Worm (Caenorhabditis elegans): ENCODE data around the gene clec-58.
A peak's percentile ranks its signal among the peaks of the same experiment; 100 is the strongest.
"Not testable (repeated sequence)": the region's sequence is repeated elsewhere in the genome, so short reads cannot be mapped to it uniquely, and the experiment has no call there.

clec-58 gene

DNA sequence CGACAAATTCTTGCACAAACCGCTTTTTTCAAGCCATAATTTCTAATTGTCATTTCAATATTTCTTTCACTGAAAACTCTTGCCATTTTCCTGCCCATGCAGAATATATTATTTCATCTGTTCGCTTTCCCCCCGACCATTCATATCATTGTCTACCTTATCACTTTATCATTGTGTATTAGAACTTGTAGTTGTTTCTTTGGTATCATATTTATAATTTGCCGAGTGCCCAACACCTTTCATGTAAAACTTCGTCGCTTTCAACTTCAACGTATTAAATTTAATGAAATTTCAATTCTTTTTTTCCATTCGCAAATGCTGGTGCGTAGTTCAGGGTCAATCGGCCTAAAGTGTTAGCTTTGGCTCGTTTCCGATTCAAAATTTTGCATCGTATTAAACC is 33.1 kb downstream of the clec-58 start, which contains the start of gene ZK673.1:
Gene ZK673.1, plus strand, starts transcription at position 301 of the 400 bp plus-strand sequence.
- TF ChIP-seq unc-62 (GFP tag; optimal IDR thresholded peaks at IDR 0.05 in 1 of 2), result peak in 1 of 2 experiments; percentile 56
- not testable (repeated sequence) for TF ChIP-seq unc-62 (tag; optimal IDR thresholded peaks at IDR 0.05)

DNA sequence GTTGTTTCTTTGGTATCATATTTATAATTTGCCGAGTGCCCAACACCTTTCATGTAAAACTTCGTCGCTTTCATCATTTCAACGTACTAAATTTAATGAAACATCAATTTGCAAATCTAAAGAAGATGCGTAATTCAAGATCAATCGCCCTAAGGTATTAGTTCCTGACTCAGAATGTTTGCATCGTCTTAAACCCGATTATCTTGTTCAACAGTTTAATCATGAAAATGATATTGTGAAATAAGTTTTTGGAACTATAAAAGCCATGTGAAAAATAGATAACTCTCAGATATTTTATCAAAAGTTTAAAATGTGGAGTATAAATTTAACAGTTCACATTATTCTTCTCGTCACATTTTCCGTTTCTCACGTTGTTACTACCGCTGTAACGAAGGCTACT is 36.0 kb downstream of the clec-58 start, which contains the start of gene E04D5.4:
Gene E04D5.4, plus strand, starts transcription at position 301 of the 400 bp plus-strand sequence.
- TF ChIP-seq hif-1 (tag; optimal IDR thresholded peaks at IDR 0.05) (no peak), Y75B8A.6 (GFP tag; IDR thresholded peaks at IDR 0.05) (no peak), nhr-237 (tag; optimal IDR thresholded peaks at IDR 0.05) (no peak), lin-39 (tag; optimal IDR thresholded peaks at IDR 0.05) (no peak), lin-1 (GFP tag; IDR thresholded peaks at IDR 0.05) (no peak), nhr-41 (GFP tag; IDR thresholded peaks at IDR 0.05) (no peak), ceh-20 (GFP tag; IDR thresholded peaks at IDR 0.05) (no peak), nhr-25 (tag; optimal IDR thresholded peaks at IDR 0.05; ENCODE audit: borderline replicate concordance, insufficient read depth) (no peak), lin-15B (tag; optimal IDR thresholded peaks at IDR 0.05) (no peak), Y48G9A.11 (GFP tag; IDR thresholded peaks at IDR 0.05) (no peak), daf-19 (GFP tag; conservative IDR thresholded peaks at IDR 0.05) (no peak), unc-130 (GFP tag; optimal IDR thresholded peaks at IDR 0.05) (no peak), ceh-32 (tag; optimal IDR thresholded peaks at IDR 0.05; ENCODE audit: poor library complexity) (no peak), F10B5.3 (tag; optimal IDR thresholded peaks at IDR 0.05) (no peak), egl-27 (tag; optimal IDR thresholded peaks at IDR 0.05) (no peak), mes-2 (tag; optimal IDR thresholded peaks at IDR 0.05; ENCODE audit: poor library complexity, severe bottlenecking) (no peak), aha-1 (tag) (no peak), saeg-2 (GFP tag; IDR thresholded peaks at IDR 0.05) (no peak), unc-39 (tag; optimal IDR thresholded peaks at IDR 0.05) (no peak)

DNA sequence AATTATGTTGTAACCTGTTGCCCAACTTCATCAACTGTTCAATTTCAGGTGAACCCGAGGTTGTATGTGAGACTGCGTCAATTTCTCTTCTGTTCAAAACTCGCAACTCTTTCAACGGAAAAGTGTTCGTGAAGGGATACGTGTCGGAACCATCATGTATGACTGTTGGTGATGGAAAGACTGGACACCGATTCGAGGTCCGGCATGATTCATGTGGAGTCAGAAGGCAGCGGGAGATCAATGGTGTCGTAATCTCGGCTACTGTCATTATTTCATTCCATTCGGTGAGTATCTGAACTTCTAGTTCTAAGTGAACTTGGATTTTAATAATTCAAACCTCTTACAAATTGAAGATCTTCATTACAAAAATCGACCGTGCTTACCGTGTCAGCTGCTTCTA is 38.1 kb downstream of the clec-58 start:
- TF ChIP-seq ZK337.2 (GFP tag; IDR thresholded peaks at IDR 0.05), result no peak
- TF ChIP-seq aha-1 (tag), result peak; percentile 94

DNA sequence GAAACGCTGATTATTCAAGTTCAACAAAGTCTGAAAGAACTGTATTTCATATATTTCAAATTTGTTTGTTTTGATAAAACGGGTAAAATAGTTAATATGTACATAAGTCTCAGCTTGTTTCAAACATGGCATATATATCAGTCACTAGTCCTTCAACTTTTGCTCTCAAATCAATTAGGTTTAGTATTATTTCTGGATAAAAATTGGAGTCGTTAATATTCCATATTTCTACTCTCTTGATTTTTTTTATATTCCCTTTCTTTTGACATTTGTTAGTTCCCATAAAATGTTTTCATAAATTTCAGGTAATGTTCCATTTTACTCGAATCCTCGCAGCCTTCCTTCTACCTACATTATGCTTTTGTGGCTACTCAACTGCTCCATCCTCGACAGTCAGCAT is 40.1 kb downstream of the clec-58 start, which contains the start of gene cut-4:
Gene cut-4, plus strand, starts transcription at position 301 of the 400 bp plus-strand sequence.
- TF ChIP-seq hlh-30 (tag; optimal IDR thresholded peaks at IDR 0.05; ENCODE audit: insufficient read depth) (no peak), aly-2 (tag; optimal IDR thresholded peaks at IDR 0.05) (no peak), spr-1 (tag; optimal IDR thresholded peaks at IDR 0.05) (no peak), nhr-10 (tag; optimal IDR thresholded peaks at IDR 0.05) (no peak), lin-13 (GFP tag; optimal IDR thresholded peaks at IDR 0.05) (no peak), nhr-237 (tag; optimal IDR thresholded peaks at IDR 0.05) (no peak), hmg-1.1 (GFP tag; IDR thresholded peaks at IDR 0.05) (no peak), mdt-29 (GFP tag; IDR thresholded peaks at IDR 0.05) (no peak), daf-16 (GFP tag; optimal IDR thresholded peaks at IDR 0.05) (no peak), daf-16 (tag; optimal IDR thresholded peaks at IDR 0.05) (no peak), ceh-32 (tag; optimal IDR thresholded peaks at IDR 0.05; ENCODE audit: poor library complexity) (no peak), rbr-2 (tag; optimal IDR thresholded peaks at IDR 0.05) (no peak), R02D3.7 (tag; optimal IDR thresholded peaks at IDR 0.05) (no peak), dmd-8 (GFP tag; IDR thresholded peaks at IDR 0.05) (no peak), mxl-3 (GFP tag; optimal IDR thresholded peaks at IDR 0.05) (no peak)
